Worm (Caenorhabditis elegans): Measurements from ENCODE around the gene pax-1.

DNA sequence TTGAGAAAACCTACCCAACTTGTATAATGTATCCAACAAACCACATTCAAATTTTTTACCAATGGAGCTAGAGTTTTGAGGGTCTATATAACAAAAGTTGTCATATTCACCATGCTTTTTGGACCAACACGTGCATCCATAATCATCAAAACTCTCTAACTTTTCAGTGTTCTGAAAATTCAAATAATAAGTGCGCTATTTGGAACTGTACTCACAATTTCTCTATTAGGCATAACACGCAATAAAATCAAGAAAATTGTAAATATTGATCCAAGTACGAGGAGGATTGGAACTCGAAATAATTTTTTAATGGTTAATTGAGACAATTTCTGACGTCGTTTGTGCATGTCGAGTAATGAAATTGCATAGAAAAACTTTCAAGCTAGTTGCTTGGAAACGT lies 15.2 kb downstream of the pax-1 start, which contains the start of gene C16D9.3:
- TF ChIP-seq med-1 (GFP tag; optimal IDR thresholded peaks at IDR 0.05; ENCODE audit: insufficient read depth) (no peak), flt-1 (GFP tag; IDR thresholded peaks at IDR 0.05) (no peak), T22C8.4 (GFP tag; IDR thresholded peaks at IDR 0.05) (no peak), ref-1 (GFP tag; conservative IDR thresholded peaks at IDR 0.05) (no peak), cog-1 (tag; optimal IDR thresholded peaks at IDR 0.05) (no peak), ztf-23 (GFP tag; IDR thresholded peaks at IDR 0.05) (no peak), klf-2 (GFP tag; conservative IDR thresholded peaks at IDR 0.05) (no peak), tab-1 (GFP tag; IDR thresholded peaks at IDR 0.05) (no peak), ztf-29 (GFP tag; IDR thresholded peaks at IDR 0.05) (no peak)

All from whole organism, midembryonic.